Fruit fly (Drosophila melanogaster) whole organism, prepupa: ENCODE measurements around the gene CG4168.
A peak's percentile ranks its signal among the peaks of the same experiment; 100 is the strongest.

Experiments used
- CG10631 ChIP-seq: fragments of 200-800 bp; sonication (Bioruptor generic); optimal IDR thresholded peaks from 2 replicates; lab custom pipeline; 2016; ENCODE audit warnings: missing biosample characterization, missing genetic modification characterization
- CG11294 ChIP-seq: fragments of 200-800 bp; sonication (Bioruptor generic); IDR thresholded peaks from 2 replicates; pipeline ENCODE4 v1.3.6; 2022; ENCODE audit warnings: missing biosample characterization, missing genetic modification characterization
- CG11762 ChIP-seq: fragments of 200-800 bp; sonication (Bioruptor generic); optimal IDR thresholded peaks from 3 replicates; lab custom pipeline; 2016; ENCODE audit warnings: missing biosample characterization, missing genetic modification characterization; ENCODE audit not compliant: insufficient read depth
- CG11902 ChIP-seq: fragments of 200-800 bp; sonication (Bioruptor generic); optimal IDR thresholded peaks from 3 replicates; lab custom pipeline; 2016; ENCODE audit warnings: missing biosample characterization, missing genetic modification characterization
- CG16779 ChIP-seq: fragments of 200-800 bp; sonication (Bioruptor generic); optimal IDR thresholded peaks from 3 replicates; lab custom pipeline; 2017; ENCODE audit warnings: missing biosample characterization, mild to moderate bottlenecking, missing genetic modification characterization
- CG31627 ChIP-seq: fragments of 200-800 bp; sonication (Bioruptor generic); optimal IDR thresholded peaks from 3 replicates; lab custom pipeline; 2016; ENCODE audit warnings: missing biosample characterization, missing genetic modification characterization
- CG34406 ChIP-seq: fragments of 200-800 bp; sonication (Bioruptor generic); optimal IDR thresholded peaks from 3 replicates; lab custom pipeline; 2016; ENCODE audit warnings: missing biosample characterization, missing genetic modification characterization
- CG3919 ChIP-seq: fragments of 200-800 bp; sonication (Bioruptor generic); optimal IDR thresholded peaks from 3 replicates; lab custom pipeline; 2016; ENCODE audit warnings: missing biosample characterization, missing genetic modification characterization
- CG6163 ChIP-seq: fragments of 200-800 bp; sonication (Bioruptor generic); IDR thresholded peaks from 3 replicates; pipeline ENCODE4 v1.3.6; 2022; ENCODE audit warnings: missing biosample characterization, missing genetic modification characterization
- CG6276 ChIP-seq: fragments of 200-800 bp; sonication (Bioruptor generic); optimal IDR thresholded peaks from 2 replicates; lab custom pipeline; 2017; ENCODE audit warnings: missing biosample characterization, mild to moderate bottlenecking, missing genetic modification characterization
- CG6792 ChIP-seq: fragments of 200-800 bp; sonication (Bioruptor generic); optimal IDR thresholded peaks from 3 replicates; lab custom pipeline; 2016; ENCODE audit warnings: missing biosample characterization, missing genetic modification characterization
- CG6808 ChIP-seq: fragments of 200-800 bp; sonication (Bioruptor generic); optimal IDR thresholded peaks from 3 replicates; lab custom pipeline; 2017; ENCODE audit warnings: missing biosample characterization, missing genetic modification characterization, mild to moderate bottlenecking, moderate library complexity, missing genetic modification reagents
- CG6854 ChIP-seq: fragments of 200-800 bp; sonication (Bioruptor generic); optimal IDR thresholded peaks from 2 replicates; lab custom pipeline; 2017; ENCODE audit warnings: missing biosample characterization, mild to moderate bottlenecking, missing genetic modification characterization
- CG7368 ChIP-seq: fragments of 200-800 bp; sonication (Bioruptor generic); optimal IDR thresholded peaks from 3 replicates; lab custom pipeline; 2016; ENCODE audit warnings: missing biosample characterization, missing genetic modification characterization
- CG8119 ChIP-seq: fragments of 200-800 bp; sonication (Bioruptor generic); IDR thresholded peaks from 3 replicates; pipeline ENCODE4 v1.3.6; 2022; ENCODE audit warnings: missing biosample characterization, missing genetic modification characterization
- Eip75B ChIP-seq: fragments of 200-800 bp; sonication (Bioruptor generic); optimal IDR thresholded peaks from 3 replicates; lab custom pipeline; 2016; ENCODE audit warnings: missing biosample characterization, missing genetic modification characterization
- Eip78C ChIP-seq: fragments of 200-800 bp; sonication (Bioruptor generic); peaks from one replicate; lab custom pipeline; 2016; ENCODE audit warnings: missing biosample characterization, missing genetic modification characterization
- Ets96B ChIP-seq: fragments of 200-800 bp; optimal IDR thresholded peaks from 2 replicates; lab custom pipeline; 2019; ENCODE audit warnings: missing biosample characterization, mild to moderate bottlenecking, missing genetic modification characterization, moderate library complexity
- Hr39 ChIP-seq: fragments of 200-800 bp; sonication (Bioruptor generic); optimal IDR thresholded peaks from 2 replicates; lab custom pipeline; 2016; ENCODE audit warnings: missing biosample characterization, missing genetic modification characterization
- Hr4 ChIP-seq: fragments of 200-800 bp; sonication (Bioruptor generic); optimal IDR thresholded peaks from 3 replicates; lab custom pipeline; 2016; ENCODE audit warnings: missing biosample characterization, missing genetic modification characterization
- Lpt ChIP-seq: fragments of 200-800 bp; sonication (Bioruptor generic); optimal IDR thresholded peaks from 3 replicates; lab custom pipeline; 2016; ENCODE audit warnings: missing biosample characterization, missing genetic modification characterization
- Met ChIP-seq: fragments of 200-800 bp; sonication (Bioruptor generic); optimal IDR thresholded peaks from 3 replicates; lab custom pipeline; 2016; ENCODE audit warnings: missing biosample characterization, missing genetic modification characterization
- Smox ChIP-seq: fragments of 200-800 bp; sonication (Bioruptor generic); optimal IDR thresholded peaks from 3 replicates; lab custom pipeline; 2016; ENCODE audit warnings: missing biosample characterization, missing genetic modification characterization
- achi ChIP-seq: fragments of 200-800 bp; sonication (Bioruptor generic); optimal IDR thresholded peaks from 3 replicates; lab custom pipeline; 2016; ENCODE audit warnings: missing biosample characterization, missing genetic modification characterization
- acj6 ChIP-seq: fragments of 200-800 bp; sonication (Bioruptor generic); optimal IDR thresholded peaks from 3 replicates; lab custom pipeline; 2016; ENCODE audit warnings: missing biosample characterization, missing genetic modification characterization
- dac ChIP-seq: fragments of 200-800 bp; sonication (Bioruptor generic); optimal IDR thresholded peaks from 2 replicates; lab custom pipeline; 2017; ENCODE audit warnings: missing biosample characterization, mild to moderate bottlenecking, missing genetic modification characterization
- eg ChIP-seq: fragments of 200-800 bp; sonication (Bioruptor generic); IDR thresholded peaks from 3 replicates; pipeline ENCODE4 v1.3.6; 2022; ENCODE audit warnings: missing biosample characterization, missing genetic modification characterization
- esn ChIP-seq: fragments of 200-800 bp; sonication (Bioruptor generic); optimal IDR thresholded peaks from 2 replicates; lab custom pipeline; 2016; ENCODE audit warnings: missing biosample characterization, mild to moderate bottlenecking, missing genetic modification characterization, moderate library complexity
- fd85E ChIP-seq: fragments of 200-800 bp; sonication (Bioruptor generic); optimal IDR thresholded peaks from 3 replicates; lab custom pipeline; 2016; ENCODE audit warnings: missing biosample characterization, missing genetic modification characterization
- fkh ChIP-seq: fragments of 200-800 bp; sonication (Bioruptor generic); optimal IDR thresholded peaks from 3 replicates; lab custom pipeline; 2017; ENCODE audit warnings: missing biosample characterization, mild to moderate bottlenecking, missing genetic modification characterization, moderate library complexity
- lz ChIP-seq: fragments of 200-800 bp; sonication (Bioruptor generic); optimal IDR thresholded peaks from 3 replicates; lab custom pipeline; 2016; ENCODE audit warnings: missing biosample characterization, missing genetic modification characterization
- spab ChIP-seq: fragments of 200-800 bp; sonication (Bioruptor generic); optimal IDR thresholded peaks from 2 replicates; lab custom pipeline; 2017; ENCODE audit warnings: missing biosample characterization, mild to moderate bottlenecking, missing genetic modification characterization, missing genetic modification reagents
- ss ChIP-seq, 2 experiments: fragments of 200-800 bp; sonication (Bioruptor generic); optimal IDR thresholded peaks; 2 replicates in 1 of 2; 3 replicates in 1 of 2; lab custom pipeline; 2017 to 2018; ENCODE audit warnings: mild to moderate bottlenecking in 2 of 2, missing biosample characterization in 2 of 2, missing genetic modification characterization in 2 of 2, moderate library complexity in 1 of 2
- svp ChIP-seq: fragments of 200-800 bp; sonication (Bioruptor generic); peaks from one replicate; lab custom pipeline; 2016; ENCODE audit warnings: missing biosample characterization, missing genetic modification characterization

The CG4168 gene

DNA sequence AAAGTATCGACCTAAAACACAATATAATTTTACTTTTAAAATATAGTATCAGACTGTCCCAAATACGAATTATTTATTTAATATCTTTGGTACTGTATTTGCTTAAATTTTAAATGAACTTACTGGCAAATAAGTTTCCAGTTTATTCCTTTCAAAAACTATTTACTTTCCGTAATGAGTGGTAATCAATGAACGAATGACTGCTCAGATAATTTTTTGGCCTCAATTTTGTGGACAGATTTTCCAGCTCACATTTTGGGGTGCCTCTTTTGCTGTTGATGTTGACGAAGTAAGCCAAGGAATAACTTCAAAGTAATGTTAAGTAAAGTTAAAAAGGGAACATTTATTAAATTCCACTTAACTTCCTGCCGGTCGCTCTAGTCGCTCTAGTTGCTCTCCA is 14.7 kb upstream of the CG4168 start, which contains the start of gene CG43230:
Gene CG43230 (plus strand): TSS at position 301 of the 400 bp plus-strand sequence.
- TF ChIP-seq CG11762 (GFP tag; lab: Kevin White, UChicago) (no peak), svp (no peak), dac (no peak), CG11294 (GFP tag; lab: Robert Waterston, UW) (no peak), CG6808 (no peak), CG6163 (GFP tag; lab: Robert Waterston, UW) (no peak), Smox (GFP tag; lab: Kevin White, UChicago) (no peak), fd85E (GFP tag; lab: Kevin White, UChicago) (no peak), ss (GFP tag; optimal IDR thresholded peaks at IDR 0.05; lab: Kevin White, UChicago) (no peak), Eip78C (GFP tag; lab: Kevin White, UChicago) (no peak), CG31627 (GFP tag; lab: Kevin White, UChicago) (no peak), CG6276 (no peak), CG7368 (GFP tag; lab: Kevin White, UChicago) (no peak), Hr39 (GFP tag; lab: Kevin White, UChicago) (no peak), Hr4 (GFP tag; lab: Kevin White, UChicago) (no peak), Ets96B (tag; lab: Kevin White, UChicago) (no peak)
- TF ChIP-seq, all 60 proteins: peak for 0

DNA sequence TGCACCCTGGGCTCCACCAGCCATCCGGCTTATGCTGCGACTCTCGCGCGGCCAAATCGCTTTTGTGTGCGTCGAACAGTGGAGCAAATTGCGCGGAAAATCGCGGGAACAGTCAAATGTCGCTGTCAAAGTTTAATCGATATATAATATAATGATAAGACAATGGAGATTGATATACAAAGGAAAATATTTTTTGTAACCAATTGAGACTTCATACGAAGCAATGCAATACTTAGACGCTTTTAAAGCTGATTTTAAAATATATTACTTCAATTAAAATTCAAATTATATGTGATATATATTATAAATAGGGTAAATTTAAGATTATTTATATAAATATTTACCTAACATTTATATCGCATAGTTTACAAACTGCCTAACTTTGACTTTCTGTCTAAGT is 11.2 kb upstream of the CG4168 start:
- TF ChIP-seq CG34406 (GFP tag; lab: Kevin White, UChicago), result peak; percentile 15
- no peak for TF ChIP-seq Hr39 (GFP tag; lab: Kevin White, UChicago)
- peak; percentile 58 for TF ChIP-seq svp
- peak; percentile 10 for TF ChIP-seq Ets96B (tag; lab: Kevin White, UChicago)
- peak; percentile 64 for TF ChIP-seq Eip78C (GFP tag; lab: Kevin White, UChicago)
- no peak for TF ChIP-seq CG3919 (GFP tag; lab: Kevin White, UChicago)
- peak; percentile 31 for TF ChIP-seq CG10631 (GFP tag; lab: Kevin White, UChicago)
- TF ChIP-seq acj6 (GFP tag; lab: Kevin White, UChicago), result peak; percentile 1
- TF ChIP-seq CG8119 (GFP tag; lab: Robert Waterston, UW), result no peak
- TF ChIP-seq CG6808, result peak; percentile 35
- TF ChIP-seq spab (GFP tag; lab: Kevin White, UChicago), result peak; percentile 1
- TF ChIP-seq Met (GFP tag; lab: Kevin White, UChicago), result peak; percentile 1
- peak; percentile 11 for TF ChIP-seq achi (GFP tag; lab: Kevin White, UChicago)
- TF ChIP-seq ss (GFP tag; optimal IDR thresholded peaks at IDR 0.05; lab: Kevin White, UChicago), result peak in 1 of 2 experiments; percentile 19
- no peak for TF ChIP-seq esn (GFP tag; lab: Kevin White, UChicago)

DNA sequence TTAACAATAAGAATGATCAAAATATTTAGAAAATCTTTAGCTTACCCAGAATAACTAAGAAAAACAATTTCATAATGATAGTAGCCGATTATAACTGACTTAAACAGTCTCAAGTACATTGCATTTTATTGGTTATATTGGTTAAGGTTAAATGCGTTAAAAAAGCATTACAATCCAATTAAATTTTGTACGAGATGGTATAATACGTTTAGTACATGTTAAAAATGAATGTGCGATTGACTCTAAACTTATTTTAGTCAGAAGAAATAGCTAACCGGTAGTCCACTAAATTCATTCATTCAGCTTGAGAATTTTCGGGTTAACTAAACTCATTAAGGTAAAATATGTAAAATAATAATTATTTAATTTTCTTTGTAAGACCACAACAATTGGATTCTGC is 1.7 kb upstream of the CG4168 start, which contains the start of gene Sfp35C:
Gene Sfp35C (minus strand): TSS at position 101 of the 400 bp plus-strand sequence.
- TF ChIP-seq CG10631 (GFP tag; lab: Kevin White, UChicago) (no peak), CG6854 (no peak), Lpt (GFP tag; lab: Kevin White, UChicago) (no peak), lz (no peak), CG11294 (GFP tag; lab: Robert Waterston, UW) (no peak)

DNA sequence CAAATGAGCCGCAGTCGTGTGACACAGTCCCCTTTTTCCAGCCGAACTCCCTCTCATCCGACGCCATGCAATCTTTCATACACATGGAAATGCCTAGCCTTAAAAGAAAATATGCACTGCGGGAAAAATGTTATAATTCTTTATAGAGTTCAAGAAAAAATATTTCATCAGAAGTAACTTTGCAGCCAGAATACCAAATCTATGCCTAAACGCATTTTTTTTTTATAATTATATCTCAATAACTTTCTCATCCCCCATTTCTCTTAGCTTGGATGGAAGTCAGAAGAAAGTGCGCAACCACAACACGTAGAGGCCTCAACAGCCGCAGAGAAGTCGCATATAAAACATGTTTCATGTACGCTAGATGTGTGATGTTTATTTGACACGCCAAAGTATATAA is 21.2 kb downstream of the CG4168 start:
- TF ChIP-seq eg (peak; percentile 36; the same call in 1 of the 3 replicates), CG34406 (GFP tag; lab: Kevin White, UChicago) (no peak), fd85E (GFP tag; lab: Kevin White, UChicago) (no peak), CG6163 (GFP tag; lab: Robert Waterston, UW) (peak; percentile 41; the same call in 2 of the 3 replicates), Eip78C (GFP tag; lab: Kevin White, UChicago) (peak; percentile 46)

DNA sequence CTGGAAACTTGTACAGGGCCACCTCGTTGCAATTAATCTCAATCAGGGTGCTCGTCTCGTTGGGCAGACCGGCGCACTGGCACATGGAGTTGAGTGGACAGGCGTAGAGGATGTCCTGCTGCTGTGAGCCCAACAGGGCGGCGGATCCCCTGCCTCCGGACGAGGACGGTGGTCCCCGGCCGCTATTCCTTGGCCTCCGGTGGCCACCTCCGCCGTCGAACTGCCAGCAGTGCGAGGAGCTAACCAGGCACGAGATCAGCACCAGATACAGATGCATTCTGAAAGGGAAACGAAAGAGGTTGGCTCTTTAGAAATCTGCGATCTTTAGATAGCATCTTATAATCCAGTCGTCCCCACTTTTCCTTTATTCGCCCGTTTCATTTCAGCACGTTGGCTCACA is 22.2 kb downstream of the CG4168 start:
- TF ChIP-seq CG16779 (tag; lab: Kevin White, UChicago) (no peak), Eip75B (GFP tag; lab: Kevin White, UChicago) (no peak), CG6792 (GFP tag; lab: Kevin White, UChicago) (no peak), Met (GFP tag; lab: Kevin White, UChicago) (no peak), fkh (GFP tag; lab: Kevin White, UChicago) (no peak), CG11902 (no peak)
